Fruit fly (Drosophila melanogaster) whole organism, embryonic: ENCODE measurements around the gene CG45066.

ENCODE experiments used
- CG10654 ChIP-seq: fragments of 200-800 bp; sonication (Bioruptor generic); optimal IDR thresholded peaks from 2 replicates; lab custom pipeline; 2016; ENCODE audit warnings: missing biosample characterization, missing genetic modification characterization
- bigmax ChIP-seq: fragments of 200-800 bp; sonication (Bioruptor generic); optimal IDR thresholded peaks from 2 replicates; lab custom pipeline; 2018; ENCODE audit warnings: missing biosample characterization, mild to moderate bottlenecking, missing genetic modification characterization
- caup ChIP-seq: fragments of 200-800 bp; sonication (Bioruptor generic); optimal IDR thresholded peaks from 3 replicates; lab custom pipeline; 2017; ENCODE audit warnings: missing biosample characterization, mild to moderate bottlenecking, missing genetic modification characterization, moderate library complexity; ENCODE audit not compliant: severe bottlenecking

- TF ChIP-seq CG10654 (GFP tag; lab: Kevin White, UChicago) (no peak), bigmax (GFP tag; lab: Kevin White, UChicago) (no peak), caup (peak; percentile 42)
These were observed 32.4 kb upstream of the CG45066 start, which contains the start of the genes CG11537 and Alg2 for dm6 chr3L:3143383-3143962.
